Worm (Caenorhabditis elegans): ENCODE results near the gene egl-1.
A peak's percentile ranks its signal among the peaks of the same experiment; 100 is the strongest.

The egl-1 gene

DNA sequence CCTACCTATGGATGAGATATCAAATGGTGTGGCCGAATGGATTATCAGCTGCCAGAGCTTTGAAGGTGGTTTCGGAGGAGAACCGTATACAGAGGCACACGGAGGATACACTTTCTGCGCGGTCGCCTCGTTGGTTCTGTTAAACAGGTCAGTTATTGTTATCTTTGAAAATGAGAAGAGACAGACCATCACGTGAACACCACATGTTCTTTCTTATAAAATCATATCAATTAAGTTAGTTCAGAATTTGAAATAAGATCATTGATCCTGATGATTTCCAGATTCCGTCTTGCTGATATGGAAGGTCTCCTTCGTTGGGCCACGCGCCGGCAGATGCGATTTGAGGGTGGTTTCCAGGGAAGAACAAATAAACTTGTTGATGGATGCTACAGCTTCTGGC is 16.5 kb upstream of the egl-1 start:
- no peak for TF ChIP-seq ceh-19 (GFP tag; optimal IDR thresholded peaks at IDR 0.05)
- no peak for TF ChIP-seq madf-2 (tag; optimal IDR thresholded peaks at IDR 0.05)
- TF ChIP-seq lim-6 (tag; optimal IDR thresholded peaks at IDR 0.05): no peak
- TF ChIP-seq eyg-1 (tag; optimal IDR thresholded peaks at IDR 0.05): no peak
- TF ChIP-seq C38D4.7 (GFP tag; optimal IDR thresholded peaks at IDR 0.05): no peak
- TF ChIP-seq fkh-6 (tag; optimal IDR thresholded peaks at IDR 0.05): no peak
- no peak for TF ChIP-seq pag-3 (tag; optimal IDR thresholded peaks at IDR 0.05; ENCODE audit: borderline replicate concordance)

- TF ChIP-seq elt-2 (tag; optimal IDR thresholded peaks at IDR 0.05): peak; percentile 89
- no peak for TF ChIP-seq rnt-1 (tag; optimal IDR thresholded peaks at IDR 0.05)
These were observed 15.1 kb upstream of the egl-1 start, which contains the start of the genes dlat-1 and fntb-1 for ce11 chrV:14447240-14447763. Gene dlat-1, minus strand, starts transcription at chrV:14447290. Gene fntb-1, plus strand, starts transcription at chrV:14447651.

DNA sequence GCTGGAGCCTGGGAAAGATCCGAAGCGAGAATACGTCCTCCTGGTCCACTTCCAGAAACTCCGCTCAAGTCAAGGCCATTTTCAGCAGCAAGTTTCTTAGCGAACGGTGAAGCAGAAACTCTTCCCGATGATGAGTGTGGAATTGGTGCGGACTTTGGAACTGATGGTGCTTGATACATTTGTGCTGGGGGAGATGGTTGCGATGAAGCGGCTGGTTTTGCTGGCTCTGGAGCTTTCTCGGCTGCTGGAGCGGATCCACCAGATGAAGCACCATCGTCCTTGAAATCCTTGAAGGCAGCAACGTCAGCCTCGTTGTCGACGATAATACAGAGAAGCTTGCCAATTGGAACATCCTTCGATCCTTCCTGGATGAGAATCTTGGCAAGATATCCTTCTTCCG is 14.3 kb upstream of the egl-1 start:
- TF ChIP-seq ceh-19 (GFP tag; optimal IDR thresholded peaks at IDR 0.05) (no peak), ahr-1 (tag; optimal IDR thresholded peaks at IDR 0.05) (no peak)

- TF ChIP-seq lim-6 (tag; optimal IDR thresholded peaks at IDR 0.05) (peak; percentile 50), fax-1 (tag; optimal IDR thresholded peaks at IDR 0.05) (peak; percentile 25), tbx-2 (tag; optimal IDR thresholded peaks at IDR 0.05) (peak; percentile 72), ceh-31 (tag; optimal IDR thresholded peaks at IDR 0.05) (peak; percentile 83), C08G9.2 (tag; optimal IDR thresholded peaks at IDR 0.05) (peak; percentile 68), tbx-7 (tag; optimal IDR thresholded peaks at IDR 0.05) (peak; percentile 25), ceh-2 (tag; optimal IDR thresholded peaks at IDR 0.05) (peak; percentile 45), ceh-14 (tag; optimal IDR thresholded peaks at IDR 0.05) (peak; percentile 50), zip-5 (tag; optimal IDR thresholded peaks at IDR 0.05) (peak; percentile 23), rnt-1 (tag; optimal IDR thresholded peaks at IDR 0.05) (peak; percentile 14), dmd-4 (tag; optimal IDR thresholded peaks at IDR 0.05; ENCODE audit: borderline replicate concordance) (peak; percentile 34)
These were observed 11.4 kb upstream of the egl-1 start for ce11 chrV:14443471-14444015.

DNA sequence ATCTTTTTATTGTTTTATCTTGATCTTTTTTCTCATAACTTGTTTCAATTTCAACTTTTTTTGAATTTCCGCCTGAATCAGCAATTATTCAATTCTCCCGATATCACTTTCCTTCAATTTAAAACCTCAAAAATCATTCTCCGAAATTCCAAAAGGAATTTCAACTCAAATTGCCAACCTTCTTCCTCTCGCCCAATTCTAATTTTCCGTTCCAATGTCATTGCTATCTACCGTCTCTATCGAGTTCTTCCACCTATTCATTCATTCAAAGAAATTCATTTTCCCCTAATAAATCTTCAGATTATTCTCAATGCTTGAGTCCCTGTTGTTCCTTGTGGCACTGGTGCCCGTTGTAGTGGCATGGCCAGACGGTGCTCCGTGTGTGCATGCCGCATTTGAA is 8.7 kb upstream of the egl-1 start, which contains the start of gene F23B12.4:
TSS of gene F23B12.4 (plus strand) at position 301 of the 400 bp plus-strand sequence.
- no peak for TF ChIP-seq sdc-2 (tag; optimal IDR thresholded peaks at IDR 0.05)
- no peak for TF ChIP-seq ceh-45 (GFP tag; IDR thresholded peaks at IDR 0.05)
- TF ChIP-seq unc-55 (GFP tag; optimal IDR thresholded peaks at IDR 0.05): no peak
- TF ChIP-seq elt-2 (tag; optimal IDR thresholded peaks at IDR 0.05): no peak
- TF ChIP-seq nhr-232 (tag; optimal IDR thresholded peaks at IDR 0.05): no peak

ce11 chrV:14439236-14439635 is 7.1 kb upstream of the egl-1 start:
- no peak for TF ChIP-seq C38D4.7 (GFP tag; optimal IDR thresholded peaks at IDR 0.05)
- TF ChIP-seq hlh-30 (tag; optimal IDR thresholded peaks at IDR 0.05; ENCODE audit: insufficient read depth): no peak
- TF ChIP-seq lin-11 (tag; optimal IDR thresholded peaks at IDR 0.05): no peak
- no peak for TF ChIP-seq nhr-11 (tag; optimal IDR thresholded peaks at IDR 0.05)
- no peak for TF ChIP-seq ceh-19 (GFP tag; optimal IDR thresholded peaks at IDR 0.05)
- TF ChIP-seq K02D7.2 (tag; optimal IDR thresholded peaks at IDR 0.05): no peak
- TF ChIP-seq ceh-24 (tag; optimal IDR thresholded peaks at IDR 0.05): no peak
- no peak for TF ChIP-seq ref-2 (tag; optimal IDR thresholded peaks at IDR 0.05)
- no peak for TF ChIP-seq elt-2 (tag; optimal IDR thresholded peaks at IDR 0.05)
- no peak for TF ChIP-seq hlh-15 (tag; optimal IDR thresholded peaks at IDR 0.05)
- TF ChIP-seq ztf-16 (tag; optimal IDR thresholded peaks at IDR 0.05): no peak
- TF ChIP-seq dmd-4 (tag; optimal IDR thresholded peaks at IDR 0.05; ENCODE audit: borderline replicate concordance): no peak
- TF ChIP-seq fkh-6 (tag; optimal IDR thresholded peaks at IDR 0.05): no peak

Data from whole organism, late embryonic.